Fruit fly (Drosophila melanogaster) Kc167 (cell line): Measurements from ENCODE around the gene CG43175.

Experiments
- Myc ChIP-seq: fragments of >200 bp; optimal IDR thresholded peaks from 2 replicates; lab custom pipeline; 2017; ENCODE audit warnings: missing external identifiers
- ttk ChIP-seq: sonication (Bioruptor generic); optimal IDR thresholded peaks from 2 replicates; lab custom pipeline; 2017; ENCODE audit warnings: missing external identifiers

DNA sequence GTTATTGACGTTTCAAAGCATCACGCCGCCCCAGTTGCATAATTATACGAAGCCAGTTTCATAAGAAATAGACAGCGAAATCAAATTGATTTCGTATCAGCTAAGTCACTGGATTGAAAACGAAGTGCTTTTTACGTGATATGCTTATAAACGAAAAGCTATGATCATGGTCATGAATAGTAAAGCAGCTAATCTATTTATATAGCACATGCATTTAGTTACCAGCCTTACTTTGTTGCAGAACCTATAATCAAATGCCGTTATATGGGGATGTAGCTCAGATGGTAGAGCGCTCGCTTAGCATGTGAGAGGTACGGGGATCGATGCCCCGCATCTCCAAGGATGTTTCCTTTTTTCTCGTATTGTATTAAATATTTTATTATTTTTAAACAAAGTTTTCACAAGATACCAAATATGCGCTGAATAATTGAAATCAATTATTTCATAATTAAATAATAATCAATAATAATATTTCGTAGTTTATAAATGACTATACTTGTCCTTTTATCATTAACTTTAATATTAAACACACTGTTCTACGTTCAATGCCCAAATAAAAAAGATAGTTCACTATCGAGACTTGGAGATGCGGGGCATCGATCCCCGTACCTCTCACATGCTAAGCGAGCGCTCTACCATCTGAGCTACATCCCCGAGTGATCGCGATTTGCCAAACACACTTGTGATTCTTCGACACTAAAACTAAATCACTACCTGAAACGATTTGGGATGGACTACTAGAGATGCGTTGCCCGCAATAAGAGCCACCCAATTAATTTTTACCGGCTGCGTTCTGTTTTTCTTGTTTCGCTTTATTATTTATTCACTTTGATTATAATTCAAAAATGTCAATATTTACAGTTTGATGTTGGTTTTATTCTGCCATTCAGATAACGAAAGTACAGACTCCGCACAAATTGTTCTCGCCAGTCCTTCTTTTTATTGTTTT, 15.9 kb downstream of the CG43175 start:
- TF ChIP-seq ttk (no peak), Myc (lab: Kevin White, UChicago) (no peak)
